Worm (Caenorhabditis elegans): ENCODE data around the gene cthd-1.

The cthd-1 gene

ce11 chrV:9713532-9713931, 35.5 kb downstream of the cthd-1 start, which contains the start of gene F40F9.10:
Gene F40F9.10, minus strand, starts transcription at chrV:9713632.
- TF ChIP-seq mep-1 (tag; optimal IDR thresholded peaks at IDR 0.05) = no peak
- no peak for TF ChIP-seq hlh-1 (tag; optimal IDR thresholded peaks at IDR 0.05)
- no peak for TF ChIP-seq ztf-11 (tag; optimal IDR thresholded peaks at IDR 0.05)
- TF ChIP-seq nhr-28 (tag; optimal IDR thresholded peaks at IDR 0.05) = no peak
- TF ChIP-seq mab-5 (tag; optimal IDR thresholded peaks at IDR 0.05) = no peak
- no peak for TF ChIP-seq elt-1 (tag; optimal IDR thresholded peaks at IDR 0.05; ENCODE audit: borderline replicate concordance, insufficient read depth)
- TF ChIP-seq lin-32 (GFP tag; optimal IDR thresholded peaks at IDR 0.05) = no peak
- no peak for TF ChIP-seq unc-120 (tag; optimal IDR thresholded peaks at IDR 0.05; ENCODE audit: poor library complexity, severe bottlenecking)
- no peak for TF ChIP-seq unc-62 (GFP tag; optimal IDR thresholded peaks at IDR 0.05)
- TF ChIP-seq nhr-76 (tag; optimal IDR thresholded peaks at IDR 0.05) = no peak
- TF ChIP-seq sem-2 (GFP tag; optimal IDR thresholded peaks at IDR 0.05) = no peak
- no peak for TF ChIP-seq tbx-8 (GFP tag; optimal IDR thresholded peaks at IDR 0.05)
- no peak for TF ChIP-seq cnd-1 (tag; optimal IDR thresholded peaks at IDR 0.05)

- no peak for TF ChIP-seq nhr-28 (tag; optimal IDR thresholded peaks at IDR 0.05)
- TF ChIP-seq ces-1 (GFP tag; optimal IDR thresholded peaks at IDR 0.05) = no peak
- TF ChIP-seq ztf-11 (tag; optimal IDR thresholded peaks at IDR 0.05) = no peak
- no peak for TF ChIP-seq nhr-12 (tag; optimal IDR thresholded peaks at IDR 0.05)
- TF ChIP-seq nhr-76 (tag; optimal IDR thresholded peaks at IDR 0.05) = no peak
- TF ChIP-seq ceh-43 (GFP tag; optimal IDR thresholded peaks at IDR 0.05) = no peak
- no peak for TF ChIP-seq lin-13 (tag; optimal IDR thresholded peaks at IDR 0.05)
- no peak for TF ChIP-seq blmp-1 (tag; optimal IDR thresholded peaks at IDR 0.05)
- no peak for TF ChIP-seq unc-120 (tag; optimal IDR thresholded peaks at IDR 0.05; ENCODE audit: poor library complexity, severe bottlenecking)
- TF ChIP-seq sem-2 (GFP tag; optimal IDR thresholded peaks at IDR 0.05) = no peak
- TF ChIP-seq nhr-2 (tag; optimal IDR thresholded peaks at IDR 0.05) = no peak
- no peak for TF ChIP-seq drap-1 (GFP tag; optimal IDR thresholded peaks at IDR 0.05)
- no peak for TF ChIP-seq unc-62 (GFP tag; optimal IDR thresholded peaks at IDR 0.05)
- TF ChIP-seq mls-2 (tag; optimal IDR thresholded peaks at IDR 0.05) = no peak
These were observed 36.8 kb downstream of the cthd-1 start, which contains the start of gene F40F9.3 for ce11 chrV:9714909-9715308. Gene F40F9.3, plus strand, starts transcription at chrV:9715209.

- TF ChIP-seq unc-120 (tag; optimal IDR thresholded peaks at IDR 0.05; ENCODE audit: poor library complexity, severe bottlenecking) = no peak
- TF ChIP-seq zip-8 (tag; optimal IDR thresholded peaks at IDR 0.05) = no peak
- TF ChIP-seq nhr-76 (tag; optimal IDR thresholded peaks at IDR 0.05) = no peak
- TF ChIP-seq flh-1 (GFP tag; optimal IDR thresholded peaks at IDR 0.05) = no peak
- no peak for TF ChIP-seq unc-62 (GFP tag; optimal IDR thresholded peaks at IDR 0.05)
- no peak for TF ChIP-seq nhr-2 (tag; optimal IDR thresholded peaks at IDR 0.05)
- TF ChIP-seq M03D4.4 (tag; optimal IDR thresholded peaks at IDR 0.05) = no peak
- TF ChIP-seq snpc-4 (tag; optimal IDR thresholded peaks at IDR 0.05) = no peak
- TF ChIP-seq blmp-1 (tag; optimal IDR thresholded peaks at IDR 0.05) = no peak
- no peak for TF ChIP-seq mab-5 (tag; optimal IDR thresholded peaks at IDR 0.05)
- TF ChIP-seq unc-39 (tag; optimal IDR thresholded peaks at IDR 0.05) = no peak
- no peak for TF ChIP-seq elt-1 (tag; optimal IDR thresholded peaks at IDR 0.05; ENCODE audit: borderline replicate concordance, insufficient read depth)
- TF ChIP-seq nhr-237 (tag; optimal IDR thresholded peaks at IDR 0.05) = no peak
- no peak for TF ChIP-seq ham-2 (GFP tag; optimal IDR thresholded peaks at IDR 0.05)
- TF ChIP-seq lin-13 (tag; optimal IDR thresholded peaks at IDR 0.05) = no peak
- no peak for TF ChIP-seq cnd-1 (tag; optimal IDR thresholded peaks at IDR 0.05)
These were observed 38.3 kb downstream of the cthd-1 start, which contains the start of gene str-188 for ce11 chrV:9716397-9716796. Gene str-188, plus strand, starts transcription at chrV:9716697.

ce11 chrV:9724021-9724671, 46.1 kb downstream of the cthd-1 start, which contains the start of gene slcr-46.3:
Gene slcr-46.3, minus strand, starts transcription at chrV:9724106.
- TF ChIP-seq zip-8 (tag; optimal IDR thresholded peaks at IDR 0.05) (peak; percentile 84), ham-2 (GFP tag; optimal IDR thresholded peaks at IDR 0.05) (peak; percentile 32), pha-4 (tag; optimal IDR thresholded peaks at IDR 0.05) (peak; percentile 43), mep-1 (tag; optimal IDR thresholded peaks at IDR 0.05) (peak; percentile 17), nhr-2 (tag; optimal IDR thresholded peaks at IDR 0.05) (peak; percentile 64), elt-1 (tag; optimal IDR thresholded peaks at IDR 0.05; ENCODE audit: borderline replicate concordance, insufficient read depth) (no peak), ztf-11 (tag; optimal IDR thresholded peaks at IDR 0.05) (no peak), lsy-2 (tag; optimal IDR thresholded peaks at IDR 0.05) (no peak), M03D4.4 (tag; optimal IDR thresholded peaks at IDR 0.05) (peak; percentile 34), ceh-83 (GFP tag; optimal IDR thresholded peaks at IDR 0.05) (no peak), unc-62 (GFP tag; optimal IDR thresholded peaks at IDR 0.05) (peak; percentile 10), mab-5 (tag; optimal IDR thresholded peaks at IDR 0.05) (peak; percentile 6), blmp-1 (tag; optimal IDR thresholded peaks at IDR 0.05) (no peak)

All from whole organism, mixed stage, embryonic.